Worm (Caenorhabditis elegans) whole organism, L3 larva: Measurements from ENCODE around the gene F21D5.5.

ENCODE experiments used
- jun-1 ChIP-seq: fragments of 150-350 bp; optimal IDR thresholded peaks from 2 replicates; lab custom pipeline; 2014; ENCODE audit warnings: missing biosample characterization, missing genetic modification reagents, missing genetic modification characterization
- nhr-77 ChIP-seq: fragments of 150-350 bp; optimal IDR thresholded peaks from 2 replicates; lab custom pipeline; 2014; ENCODE audit warnings: missing biosample characterization, missing genetic modification characterization

ce11 chrIV:8757729-8758128 is 18.5 kb upstream of the F21D5.5 start:
- TF ChIP-seq jun-1 (tag; lab: Kevin White, UChicago) = no peak
- no peak for TF ChIP-seq nhr-77
